Worm (Caenorhabditis elegans): ENCODE data around the gene F19G12.11.

DNA sequence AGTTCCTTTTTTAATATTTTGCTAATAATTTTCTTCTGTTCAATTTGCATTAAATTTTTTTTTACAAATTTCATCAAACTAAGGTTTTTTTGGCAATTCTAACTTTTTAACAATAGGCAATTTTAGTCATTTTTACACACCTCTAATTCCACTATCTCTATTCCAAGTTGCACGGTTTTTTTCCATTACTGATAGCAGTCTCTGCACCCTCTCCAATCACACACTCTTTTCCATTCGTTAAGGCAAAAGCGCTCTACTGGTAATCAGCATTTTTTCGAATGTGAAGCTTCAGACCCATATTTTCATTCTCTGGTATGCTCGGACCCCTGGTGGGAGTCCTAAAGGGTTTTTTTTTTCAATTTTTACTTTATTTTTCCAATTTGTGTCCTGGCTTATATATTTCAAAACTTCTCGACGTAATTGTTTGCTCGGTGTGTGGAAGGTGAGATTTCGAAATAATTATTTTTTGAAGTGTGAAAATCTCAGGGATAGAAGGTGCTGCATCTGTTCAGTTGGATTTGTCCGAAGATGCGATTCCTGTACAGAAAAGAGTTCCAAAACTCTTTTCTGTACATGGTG, 9.5 kb downstream of the F19G12.11 start, which contains the start of the genes F19G12.4 and F19G12.8:
- no peak for TF ChIP-seq nhr-76 (tag; optimal IDR thresholded peaks at IDR 0.05)
- TF ChIP-seq Y5F2A.4 (GFP tag; optimal IDR thresholded peaks at IDR 0.05): no peak
- TF ChIP-seq nhr-11 (tag; optimal IDR thresholded peaks at IDR 0.05): no peak
- TF ChIP-seq lir-3 (tag; optimal IDR thresholded peaks at IDR 0.05): no peak
- TF ChIP-seq nhr-237 (tag; optimal IDR thresholded peaks at IDR 0.05): no peak
- TF ChIP-seq ama-1 (optimal IDR thresholded peaks at IDR 0.05): no peak
- no peak for TF ChIP-seq nhr-102 (tag; optimal IDR thresholded peaks at IDR 0.05)
- TF ChIP-seq unc-39 (tag; optimal IDR thresholded peaks at IDR 0.05): no peak
- TF ChIP-seq aly-2 (tag; optimal IDR thresholded peaks at IDR 0.05): no peak
- TF ChIP-seq fkh-10 (GFP tag; optimal IDR thresholded peaks at IDR 0.05): no peak
- TF ChIP-seq fos-1 (tag; optimal IDR thresholded peaks at IDR 0.05): no peak
